Fruit fly (Drosophila melanogaster) whole organism, prepupa: Measurements from ENCODE around the gene ATPsyngamma.
A peak's percentile ranks its signal among the peaks of the same experiment; 100 is the strongest.

Experiments used
- CG10631 ChIP-seq: fragments of 200-800 bp; sonication (Bioruptor generic); optimal IDR thresholded peaks from 2 replicates; lab custom pipeline; 2016; ENCODE audit warnings: missing biosample characterization, missing genetic modification characterization
- CG10669 ChIP-seq: fragments of 200-800 bp; sonication (Bioruptor generic); optimal IDR thresholded peaks from 3 replicates; lab custom pipeline; 2018; ENCODE audit warnings: missing biosample characterization, mild to moderate bottlenecking, missing genetic modification characterization, moderate library complexity
- CG11294 ChIP-seq: fragments of 200-800 bp; sonication (Bioruptor generic); IDR thresholded peaks from 2 replicates; pipeline ENCODE4 v1.3.6; 2022; ENCODE audit warnings: missing biosample characterization, missing genetic modification characterization
- CG11902 ChIP-seq: fragments of 200-800 bp; sonication (Bioruptor generic); optimal IDR thresholded peaks from 3 replicates; lab custom pipeline; 2016; ENCODE audit warnings: missing biosample characterization, missing genetic modification characterization
- CG15336 ChIP-seq: fragments of 200-800 bp; sonication (Bioruptor generic); IDR thresholded peaks from 2 replicates; pipeline ENCODE4 v1.3.6; 2022; ENCODE audit warnings: missing biosample characterization, missing genetic modification characterization
- CG1621 ChIP-seq: fragments of 200-800 bp; sonication (Bioruptor generic); optimal IDR thresholded peaks from 3 replicates; lab custom pipeline; 2018; ENCODE audit warnings: missing biosample characterization, mild to moderate bottlenecking, missing genetic modification characterization
- CG16779 ChIP-seq: fragments of 200-800 bp; sonication (Bioruptor generic); optimal IDR thresholded peaks from 3 replicates; lab custom pipeline; 2017; ENCODE audit warnings: missing biosample characterization, mild to moderate bottlenecking, missing genetic modification characterization
- CG3032 ChIP-seq: fragments of 200-800 bp; optimal IDR thresholded peaks from 2 replicates; lab custom pipeline; 2019; ENCODE audit warnings: missing biosample characterization, mild to moderate bottlenecking, missing genetic modification characterization, moderate library complexity
- CG32006 ChIP-seq: fragments of 200-800 bp; sonication (Bioruptor generic); optimal IDR thresholded peaks from 3 replicates; lab custom pipeline; 2017; ENCODE audit warnings: missing biosample characterization, mild to moderate bottlenecking, missing genetic modification characterization
- CG34406 ChIP-seq: fragments of 200-800 bp; sonication (Bioruptor generic); optimal IDR thresholded peaks from 3 replicates; lab custom pipeline; 2016; ENCODE audit warnings: missing biosample characterization, missing genetic modification characterization
- CG3919 ChIP-seq: fragments of 200-800 bp; sonication (Bioruptor generic); optimal IDR thresholded peaks from 3 replicates; lab custom pipeline; 2016; ENCODE audit warnings: missing biosample characterization, missing genetic modification characterization
- CG4318 ChIP-seq: fragments of 200-800 bp; sonication (Bioruptor generic); optimal IDR thresholded peaks from 3 replicates; lab custom pipeline; 2017; ENCODE audit warnings: missing biosample characterization, mild to moderate bottlenecking, missing genetic modification characterization
- CG6163 ChIP-seq: fragments of 200-800 bp; sonication (Bioruptor generic); IDR thresholded peaks from 3 replicates; pipeline ENCODE4 v1.3.6; 2022; ENCODE audit warnings: missing biosample characterization, missing genetic modification characterization
- CG6276 ChIP-seq: fragments of 200-800 bp; sonication (Bioruptor generic); optimal IDR thresholded peaks from 2 replicates; lab custom pipeline; 2017; ENCODE audit warnings: missing biosample characterization, mild to moderate bottlenecking, missing genetic modification characterization
- CG6792 ChIP-seq: fragments of 200-800 bp; sonication (Bioruptor generic); optimal IDR thresholded peaks from 3 replicates; lab custom pipeline; 2016; ENCODE audit warnings: missing biosample characterization, missing genetic modification characterization
- CG6808 ChIP-seq: fragments of 200-800 bp; sonication (Bioruptor generic); optimal IDR thresholded peaks from 3 replicates; lab custom pipeline; 2017; ENCODE audit warnings: missing biosample characterization, missing genetic modification characterization, mild to moderate bottlenecking, moderate library complexity, missing genetic modification reagents
- CG6854 ChIP-seq: fragments of 200-800 bp; sonication (Bioruptor generic); optimal IDR thresholded peaks from 2 replicates; lab custom pipeline; 2017; ENCODE audit warnings: missing biosample characterization, mild to moderate bottlenecking, missing genetic modification characterization
- CG8119 ChIP-seq: fragments of 200-800 bp; sonication (Bioruptor generic); IDR thresholded peaks from 3 replicates; pipeline ENCODE4 v1.3.6; 2022; ENCODE audit warnings: missing biosample characterization, missing genetic modification characterization
- CG8319 ChIP-seq: fragments of 200-800 bp; sonication (Bioruptor generic); optimal IDR thresholded peaks from 3 replicates; lab custom pipeline; 2016; ENCODE audit warnings: missing biosample characterization, missing genetic modification characterization
- CG8632 ChIP-seq: fragments of 200-800 bp; sonication (Bioruptor generic); optimal IDR thresholded peaks from 3 replicates; lab custom pipeline; 2016; ENCODE audit warnings: missing biosample characterization, missing genetic modification characterization
- CG9139 ChIP-seq: fragments of 200-800 bp; sonication (Bioruptor generic); optimal IDR thresholded peaks from 3 replicates; lab custom pipeline; 2017; ENCODE audit warnings: missing biosample characterization, mild to moderate bottlenecking, missing genetic modification characterization
- Eip75B ChIP-seq: fragments of 200-800 bp; sonication (Bioruptor generic); optimal IDR thresholded peaks from 3 replicates; lab custom pipeline; 2016; ENCODE audit warnings: missing biosample characterization, missing genetic modification characterization
- Eip78C ChIP-seq: fragments of 200-800 bp; sonication (Bioruptor generic); peaks from one replicate; lab custom pipeline; 2016; ENCODE audit warnings: missing biosample characterization, missing genetic modification characterization
- Eip93F ChIP-seq: fragments of 200-800 bp; sonication (Bioruptor generic); optimal IDR thresholded peaks from 2 replicates; lab custom pipeline; 2016; ENCODE audit warnings: missing biosample characterization, mild to moderate bottlenecking, missing genetic modification characterization
- Gug ChIP-seq: fragments of 200-800 bp; sonication (Bioruptor generic); IDR thresholded peaks from 2 replicates; pipeline ENCODE4 v1.3.6; 2022; ENCODE audit warnings: missing biosample characterization, missing genetic modification characterization
- Hr39 ChIP-seq: fragments of 200-800 bp; sonication (Bioruptor generic); optimal IDR thresholded peaks from 2 replicates; lab custom pipeline; 2016; ENCODE audit warnings: missing biosample characterization, missing genetic modification characterization
- Hr4 ChIP-seq: fragments of 200-800 bp; sonication (Bioruptor generic); optimal IDR thresholded peaks from 3 replicates; lab custom pipeline; 2016; ENCODE audit warnings: missing biosample characterization, missing genetic modification characterization
- Lpt ChIP-seq: fragments of 200-800 bp; sonication (Bioruptor generic); optimal IDR thresholded peaks from 3 replicates; lab custom pipeline; 2016; ENCODE audit warnings: missing biosample characterization, missing genetic modification characterization
- Met ChIP-seq: fragments of 200-800 bp; sonication (Bioruptor generic); optimal IDR thresholded peaks from 3 replicates; lab custom pipeline; 2016; ENCODE audit warnings: missing biosample characterization, missing genetic modification characterization
- OdsH ChIP-seq: fragments of 200-800 bp; sonication (Bioruptor generic); optimal IDR thresholded peaks from 3 replicates; lab custom pipeline; 2016; ENCODE audit warnings: missing biosample characterization, missing genetic modification characterization
- Sox14 ChIP-seq: fragments of 200-800 bp; sonication (Bioruptor generic); optimal IDR thresholded peaks from 3 replicates; lab custom pipeline; 2016; ENCODE audit warnings: missing biosample characterization, missing genetic modification characterization
- Sox15 ChIP-seq: fragments of 200-800 bp; sonication (Bioruptor generic); optimal IDR thresholded peaks from 3 replicates; lab custom pipeline; 2016; ENCODE audit warnings: missing biosample characterization, missing genetic modification characterization
- achi ChIP-seq: fragments of 200-800 bp; sonication (Bioruptor generic); optimal IDR thresholded peaks from 3 replicates; lab custom pipeline; 2016; ENCODE audit warnings: missing biosample characterization, missing genetic modification characterization
- acj6 ChIP-seq: fragments of 200-800 bp; sonication (Bioruptor generic); optimal IDR thresholded peaks from 3 replicates; lab custom pipeline; 2016; ENCODE audit warnings: missing biosample characterization, missing genetic modification characterization
- cyc ChIP-seq: fragments of 200-800 bp; sonication (Bioruptor generic); optimal IDR thresholded peaks from 3 replicates; lab custom pipeline; 2016; ENCODE audit warnings: missing biosample characterization, missing genetic modification characterization
- dac ChIP-seq: fragments of 200-800 bp; sonication (Bioruptor generic); optimal IDR thresholded peaks from 2 replicates; lab custom pipeline; 2017; ENCODE audit warnings: missing biosample characterization, mild to moderate bottlenecking, missing genetic modification characterization
- dsx ChIP-seq: fragments of 200-800 bp; optimal IDR thresholded peaks from 3 replicates; lab custom pipeline; 2019; ENCODE audit warnings: missing biosample characterization, mild to moderate bottlenecking, missing genetic modification characterization, moderate library complexity; ENCODE audit not compliant: poor library complexity, severe bottlenecking
- eg ChIP-seq: fragments of 200-800 bp; sonication (Bioruptor generic); IDR thresholded peaks from 3 replicates; pipeline ENCODE4 v1.3.6; 2022; ENCODE audit warnings: missing biosample characterization, missing genetic modification characterization
- esn ChIP-seq: fragments of 200-800 bp; sonication (Bioruptor generic); optimal IDR thresholded peaks from 2 replicates; lab custom pipeline; 2016; ENCODE audit warnings: missing biosample characterization, mild to moderate bottlenecking, missing genetic modification characterization, moderate library complexity
- fd59A ChIP-seq: fragments of 200-800 bp; sonication (Bioruptor generic); optimal IDR thresholded peaks from 2 replicates; lab custom pipeline; 2017; ENCODE audit warnings: missing biosample characterization, mild to moderate bottlenecking, missing genetic modification characterization, missing genetic modification reagents
- fd85E ChIP-seq: fragments of 200-800 bp; sonication (Bioruptor generic); optimal IDR thresholded peaks from 3 replicates; lab custom pipeline; 2016; ENCODE audit warnings: missing biosample characterization, missing genetic modification characterization
- fkh ChIP-seq: fragments of 200-800 bp; sonication (Bioruptor generic); optimal IDR thresholded peaks from 3 replicates; lab custom pipeline; 2017; ENCODE audit warnings: missing biosample characterization, mild to moderate bottlenecking, missing genetic modification characterization, moderate library complexity
- lz ChIP-seq: fragments of 200-800 bp; sonication (Bioruptor generic); optimal IDR thresholded peaks from 3 replicates; lab custom pipeline; 2016; ENCODE audit warnings: missing biosample characterization, missing genetic modification characterization
- salr ChIP-seq, 2 experiments: fragments of 200-800 bp; sonication (Bioruptor generic); optimal IDR thresholded peaks; 3 replicates each; lab custom pipeline; 2016 to 2018; ENCODE audit warnings: missing biosample characterization in 2 of 2, missing genetic modification characterization in 2 of 2, mild to moderate bottlenecking in 1 of 2
- spab ChIP-seq: fragments of 200-800 bp; sonication (Bioruptor generic); optimal IDR thresholded peaks from 2 replicates; lab custom pipeline; 2017; ENCODE audit warnings: missing biosample characterization, mild to moderate bottlenecking, missing genetic modification characterization, missing genetic modification reagents
- ss ChIP-seq, 2 experiments: fragments of 200-800 bp; sonication (Bioruptor generic); optimal IDR thresholded peaks; 2 replicates in 1 of 2; 3 replicates in 1 of 2; lab custom pipeline; 2017 to 2018; ENCODE audit warnings: mild to moderate bottlenecking in 2 of 2, missing biosample characterization in 2 of 2, missing genetic modification characterization in 2 of 2, moderate library complexity in 1 of 2
- svp ChIP-seq: fragments of 200-800 bp; sonication (Bioruptor generic); peaks from one replicate; lab custom pipeline; 2016; ENCODE audit warnings: missing biosample characterization, missing genetic modification characterization
- topi ChIP-seq: fragments of 200-800 bp; sonication (Bioruptor generic); optimal IDR thresholded peaks from 3 replicates; lab custom pipeline; 2016; ENCODE audit warnings: missing biosample characterization, missing genetic modification characterization
- vri ChIP-seq: fragments of 200-800 bp; sonication (Bioruptor generic); optimal IDR thresholded peaks from 3 replicates; lab custom pipeline; 2016; ENCODE audit warnings: missing biosample characterization, mild to moderate bottlenecking, missing genetic modification characterization

ATPsyngamma gene

dm6 chr3R:29717519-29717918 lies 31.4 kb downstream of the ATPsyngamma start:
- TF ChIP-seq achi (GFP tag; lab: Kevin White, UChicago) (peak; percentile 15), CG34406 (GFP tag; lab: Kevin White, UChicago) (no peak), Hr4 (GFP tag; lab: Kevin White, UChicago) (peak; percentile 72), ss (GFP tag; optimal IDR thresholded peaks at IDR 0.05; lab: Kevin White, UChicago) (no peak), fd85E (no peak), CG6854 (GFP tag; lab: Kevin White, UChicago) (no peak), CG11902 (GFP tag; lab: Kevin White, UChicago) (no peak), Hr39 (peak; percentile 4), CG15336 (GFP tag; lab: Robert Waterston, UW) (peak; percentile 63), CG10631 (GFP tag; lab: Kevin White, UChicago) (no peak), dac (GFP tag; lab: Kevin White, UChicago) (peak; percentile 27), CG32006 (GFP tag; lab: Kevin White, UChicago) (peak; percentile 47), topi (GFP tag; lab: Kevin White, UChicago) (peak; percentile 6), Sox15 (GFP tag; lab: Kevin White, UChicago) (no peak), CG6163 (GFP tag; lab: Robert Waterston, UW) (peak; percentile 45; the same call in 2 of the 3 replicates), CG6276 (peak; percentile 17), CG8119 (peak; percentile 57; the same call in 2 of the 3 replicates), CG10669 (no peak), Eip78C (GFP tag; lab: Kevin White, UChicago) (peak; percentile 5), vri (no peak), cyc (GFP tag; lab: Kevin White, UChicago) (no peak), CG11294 (GFP tag; lab: Robert Waterston, UW) (peak; percentile 33; the same call in 1 of the 2 replicates), Lpt (GFP tag; lab: Kevin White, UChicago) (peak; percentile 24), eg (GFP tag; lab: Robert Waterston, UW) (peak; percentile 76), lz (GFP tag; lab: Kevin White, UChicago) (no peak), OdsH (GFP tag; lab: Kevin White, UChicago) (peak; percentile 24), Eip93F (no peak), CG4318 (GFP tag; lab: Kevin White, UChicago) (peak; percentile 55), dsx (GFP tag; lab: Kevin White, UChicago) (no peak), CG3032 (tag; lab: Kevin White, UChicago) (peak; percentile 4), CG3919 (GFP tag; lab: Kevin White, UChicago) (peak; percentile 6), Met (GFP tag; lab: Kevin White, UChicago) (no peak), Gug (GFP tag; lab: Robert Waterston, UW) (peak; percentile 47), fkh (GFP tag; lab: Kevin White, UChicago) (peak; percentile 22), CG8319 (GFP tag; lab: Kevin White, UChicago) (no peak), salr (GFP tag; optimal IDR thresholded peaks at IDR 0.05; lab: Kevin White, UChicago) (no peak)

DNA sequence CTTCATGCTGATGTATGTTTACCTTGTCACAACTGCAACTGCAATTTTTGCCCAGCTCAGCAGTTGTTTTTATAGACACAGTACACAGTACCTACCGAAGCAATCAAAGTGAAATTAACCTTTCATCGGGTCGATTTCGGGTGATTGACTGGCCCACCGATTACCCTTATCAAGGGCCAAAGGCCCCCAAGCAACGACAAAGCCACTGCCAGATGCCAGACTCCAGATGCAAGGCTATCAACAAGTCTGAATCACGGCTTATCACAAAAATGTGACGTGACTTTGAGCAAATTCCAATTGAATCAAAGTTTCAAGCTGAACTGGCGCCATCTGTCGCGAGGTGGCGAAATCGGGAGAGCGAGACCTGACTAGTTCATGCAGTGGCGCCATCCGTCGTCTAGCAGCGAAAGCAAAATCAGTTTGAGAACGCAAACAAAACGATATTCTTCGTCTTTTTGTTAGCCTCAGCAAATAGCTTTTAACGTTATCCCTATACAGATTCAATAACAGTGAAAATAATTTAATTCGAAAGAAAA lies 32.1 kb downstream of the ATPsyngamma start, which contains the start of gene Obp99b:
Gene Obp99b (minus strand): TSS at position 115 of the 536 bp plus-strand sequence.
- TF ChIP-seq spab (peak; percentile 53), CG8119 (peak; percentile 29; the same call in 1 of the 3 replicates), Sox14 (GFP tag; lab: Kevin White, UChicago) (peak; percentile 72), Met (GFP tag; lab: Kevin White, UChicago) (peak; percentile 77), salr (GFP tag; optimal IDR thresholded peaks at IDR 0.05; lab: Kevin White, UChicago) (peak in 1 of 2 experiments; percentile 74), CG3919 (GFP tag; lab: Kevin White, UChicago) (peak; percentile 91), dac (GFP tag; lab: Kevin White, UChicago) (peak; percentile 86), svp (GFP tag; lab: Kevin White, UChicago) (peak; percentile 100), cyc (GFP tag; lab: Kevin White, UChicago) (peak; percentile 61), CG10631 (GFP tag; lab: Kevin White, UChicago) (no peak), Eip75B (GFP tag; lab: Kevin White, UChicago) (peak; percentile 78), CG10669 (peak; percentile 68), CG4318 (GFP tag; lab: Kevin White, UChicago) (peak; percentile 5), CG6792 (GFP tag; lab: Kevin White, UChicago) (peak; percentile 44), fd59A (GFP tag; lab: Kevin White, UChicago) (peak; percentile 68), CG6808 (GFP tag; lab: Kevin White, UChicago) (peak; percentile 68), acj6 (peak; percentile 78), esn (GFP tag; lab: Kevin White, UChicago) (peak; percentile 69), CG9139 (GFP tag; lab: Kevin White, UChicago) (peak; percentile 48), CG1621 (tag; lab: Kevin White, UChicago) (peak; percentile 68), CG8632 (GFP tag; lab: Kevin White, UChicago) (peak; percentile 39), CG16779 (tag; lab: Kevin White, UChicago) (peak; percentile 46), CG11294 (GFP tag; lab: Robert Waterston, UW) (peak; percentile 48; the same call in 1 of the 2 replicates), Hr39 (peak; percentile 53), CG32006 (GFP tag; lab: Kevin White, UChicago) (peak; percentile 60)
